Worm (Caenorhabditis elegans) whole organism, L2 larva: ENCODE measurements around the gene cab-1.

ENCODE experiments used
- ZK546.5 ChIP-seq: sonication (generic microtip); optimal IDR thresholded peaks from 2 replicates; lab custom pipeline; 2017; ENCODE audit warnings: missing biosample characterization, missing genetic modification characterization
- nhr-237 ChIP-seq: fragments of 150-350 bp; optimal IDR thresholded peaks from 2 replicates; lab custom pipeline; 2014; ENCODE audit warnings: missing biosample characterization, missing genetic modification characterization
- nhr-25 ChIP-seq: fragments of 150-350 bp; sonication (generic microtip); optimal IDR thresholded peaks from 3 replicates; lab custom pipeline; 2014; ENCODE audit warnings: missing biosample characterization, missing genetic modification characterization
- unc-55 ChIP-seq: fragments of 150-350 bp; sonication (generic microtip); optimal IDR thresholded peaks from 3 replicates; lab custom pipeline; 2014; ENCODE audit warnings: missing biosample characterization, missing genetic modification reagents, missing genetic modification characterization
- ztf-1 ChIP-seq: fragments of 200-800 bp; sonication (Bioruptor generic); conservative IDR thresholded peaks from 2 replicates; pipeline ENCODE4 v1.3.6; 2022; ENCODE audit warnings: missing genetic modification characterization, missing compliant biosample characterization

DNA sequence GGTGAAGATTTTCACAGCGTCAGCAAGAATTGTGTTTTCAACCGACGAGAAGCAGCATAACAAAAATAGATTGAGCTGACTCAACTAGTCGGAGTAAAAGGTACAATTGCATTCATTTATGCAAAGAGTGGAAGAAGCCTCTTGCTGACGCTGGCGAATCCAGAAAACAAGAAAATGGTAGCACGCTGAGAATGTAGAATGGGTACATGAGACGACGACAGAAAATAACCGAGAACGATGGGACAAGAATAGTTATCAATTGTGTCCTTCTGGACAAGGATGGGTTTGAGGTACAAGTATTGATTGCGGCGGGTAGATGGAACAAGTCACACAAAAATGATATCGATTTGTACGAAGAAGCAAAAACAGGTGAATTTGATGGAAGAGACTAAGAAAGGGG lies 43.3 kb downstream of the cab-1 start:
- no peak for TF ChIP-seq ztf-1 (GFP tag; lab: Robert Waterston, UW)
- TF ChIP-seq nhr-237 (tag; lab: Kevin White, UChicago), result no peak
- no peak for TF ChIP-seq ZK546.5 (tag; lab: Kevin White, UChicago)
- no peak for TF ChIP-seq nhr-25
- TF ChIP-seq unc-55 (GFP tag; lab: Kevin White, UChicago), result no peak
